Fruit fly (Drosophila melanogaster): ENCODE data around the gene ple.
A peak's percentile ranks its signal among the peaks of the same experiment; 100 is the strongest.

- TF ChIP-seq Dif (GFP tag; optimal IDR thresholded peaks at IDR 0.05; ENCODE audit: partially characterized antibody) (peak; percentile 3), woc (GFP tag; optimal IDR thresholded peaks at IDR 0.05) (peak; percentile 47), dl (GFP tag; optimal IDR thresholded peaks at IDR 0.05; ENCODE audit: insufficient read depth in 1 of 2, partially characterized antibody in 2 of 2) (no peak), br (GFP tag; optimal IDR thresholded peaks at IDR 0.05) (no peak), foxo (GFP tag; optimal IDR thresholded peaks at IDR 0.05) (no peak), brk (GFP tag; optimal IDR thresholded peaks at IDR 0.05) (no peak), tai (GFP tag; optimal IDR thresholded peaks at IDR 0.05) (no peak), Hr83 (GFP tag; optimal IDR thresholded peaks at IDR 0.05; ENCODE audit: poor library complexity, severe bottlenecking) (peak; percentile 92), dsf (GFP tag; optimal IDR thresholded peaks at IDR 0.05; ENCODE audit: borderline replicate concordance) (no peak), psq (GFP tag; optimal IDR thresholded peaks at IDR 0.05) (peak; percentile 99)
Measured at dm6 chr3L:6743346-6744165, 24.2 kb upstream of the ple start.

All from whole organism, wandering third instar larva.